Fruit fly (Drosophila melanogaster) whole organism, pupa: ENCODE results near the gene h-cup.

Source experiments
- CG12605 ChIP-seq: fragments of 200-800 bp; sonication (Bioruptor generic); IDR thresholded peaks from 2 replicates; pipeline ENCODE4 v1.3.6; 2022; ENCODE audit warnings: missing biosample characterization, missing genetic modification characterization
- CG13204 ChIP-seq: fragments of 200-800 bp; sonication (Bioruptor generic); optimal IDR thresholded peaks from 2 replicates; lab custom pipeline; 2018; ENCODE audit warnings: missing biosample characterization, mild to moderate bottlenecking, missing genetic modification characterization, moderate library complexity
- CG32121 ChIP-seq: fragments of 200-800 bp; sonication (Bioruptor generic); IDR thresholded peaks from 2 replicates; pipeline ENCODE4 v1.3.6; 2022; ENCODE audit warnings: missing biosample characterization, missing genetic modification characterization
- CG34367 ChIP-seq: fragments of 200-800 bp; sonication (Bioruptor generic); optimal IDR thresholded peaks from 2 replicates; lab custom pipeline; 2018; ENCODE audit warnings: missing biosample characterization, mild to moderate bottlenecking, missing genetic modification characterization
- CG4496 ChIP-seq: fragments of 200-800 bp; sonication (Bioruptor generic); IDR thresholded peaks from 3 replicates; pipeline ENCODE4 v1.3.6; 2022; ENCODE audit warnings: missing biosample characterization, missing genetic modification characterization
- CG8159 ChIP-seq: fragments of 200-800 bp; sonication (Bioruptor generic); optimal IDR thresholded peaks from 3 replicates; lab custom pipeline; 2018; ENCODE audit warnings: missing biosample characterization, mild to moderate bottlenecking, missing genetic modification characterization, moderate library complexity
- CG8301 ChIP-seq: fragments of 200-800 bp; sonication (Bioruptor generic); optimal IDR thresholded peaks from 2 replicates; lab custom pipeline; 2018; ENCODE audit warnings: missing biosample characterization, mild to moderate bottlenecking, missing genetic modification characterization
- EcR ChIP-seq: fragments of 200-800 bp; sonication (Bioruptor generic); optimal IDR thresholded peaks from 3 replicates; lab custom pipeline; 2019; ENCODE audit warnings: missing biosample characterization, missing genetic modification characterization, mild to moderate bottlenecking, moderate library complexity, missing genetic modification reagents
- Ets98B ChIP-seq: fragments of 200-800 bp; sonication (Bioruptor generic); IDR thresholded peaks from 2 replicates; pipeline ENCODE4 v1.3.6; 2022; ENCODE audit warnings: missing biosample characterization, missing genetic modification characterization
- Pif1A ChIP-seq: fragments of 200-800 bp; sonication (Bioruptor generic); optimal IDR thresholded peaks from 3 replicates; lab custom pipeline; 2016; ENCODE audit warnings: missing biosample characterization, missing genetic modification characterization
- Snoo ChIP-seq: fragments of 200-800 bp; sonication (Bioruptor generic); optimal IDR thresholded peaks from 3 replicates; lab custom pipeline; 2017; ENCODE audit warnings: missing biosample characterization, mild to moderate bottlenecking, missing genetic modification characterization, inconsistent platforms
- fd96Ca ChIP-seq: fragments of 200-800 bp; sonication (Bioruptor generic); IDR thresholded peaks from 3 replicates; pipeline ENCODE4 v1.3.6; 2022; ENCODE audit warnings: missing biosample characterization, missing genetic modification characterization
- rn ChIP-seq: fragments of 200-800 bp; sonication (Bioruptor generic); IDR thresholded peaks from 2 replicates; pipeline ENCODE4 v1.3.6; 2022; ENCODE audit warnings: missing biosample characterization, missing genetic modification characterization

DNA sequence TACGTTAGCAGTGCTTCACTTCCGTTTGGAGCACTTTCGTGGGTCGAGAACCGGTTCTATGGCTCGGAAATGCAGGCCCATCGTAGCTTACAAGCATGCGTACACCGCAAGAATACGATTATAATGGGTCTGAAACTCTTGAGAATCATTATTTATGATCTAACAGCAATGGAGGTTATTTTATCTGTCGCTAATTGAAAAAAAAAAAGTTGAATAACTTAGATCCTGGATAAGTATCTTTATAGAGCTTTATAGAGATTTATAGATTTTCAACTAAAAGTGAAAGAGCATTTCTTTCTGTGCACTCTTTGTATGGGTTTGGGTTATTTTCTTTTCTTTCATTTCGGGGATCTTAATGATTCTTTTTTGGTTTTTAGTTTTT lies 45.1 kb upstream of the h-cup start:
- TF ChIP-seq rn (GFP tag; lab: Robert Waterston, UW) (no peak), CG8159 (tag; lab: Kevin White, UChicago) (peak; percentile 59), Ets98B (GFP tag; lab: Robert Waterston, UW) (peak; percentile 35; the same call in 1 of the 2 replicates), Pif1A (peak; percentile 69), Snoo (tag; lab: Kevin White, UChicago) (peak; percentile 85), fd96Ca (GFP tag; lab: Robert Waterston, UW) (peak; percentile 29; the same call in 1 of the 3 replicates), CG13204 (GFP tag; lab: Kevin White, UChicago) (peak; percentile 5), CG8301 (peak; percentile 86), CG4496 (peak; percentile 49; the same call in 2 of the 3 replicates), CG32121 (peak; percentile 35; the same call in 1 of the 2 replicates), CG34367 (tag; lab: Kevin White, UChicago) (peak; percentile 42), EcR (GFP tag; lab: Kevin White, UChicago) (no peak), CG12605 (GFP tag; lab: Robert Waterston, UW) (peak; percentile 35; the same call in 1 of the 2 replicates)
